Worm (Caenorhabditis elegans): ENCODE measurements around the gene C16C10.1.

The C16C10.1 gene

ce11 chrIII:4196301-4196987, 15.2 kb upstream of the C16C10.1 start:
- TF ChIP-seq nhr-28 (tag; optimal IDR thresholded peaks at IDR 0.05), result no peak
- no peak for TF ChIP-seq xbp-1 (tag; optimal IDR thresholded peaks at IDR 0.05)
- TF ChIP-seq egl-13 (tag; optimal IDR thresholded peaks at IDR 0.05), result peak; percentile 24
- TF ChIP-seq nhr-90 (tag; optimal IDR thresholded peaks at IDR 0.05; ENCODE audit: poor library complexity), result peak; percentile 19
- peak; percentile 69 for TF ChIP-seq isw-1 (GFP tag; IDR thresholded peaks at IDR 0.05)
- TF ChIP-seq C16A3.4 (tag; optimal IDR thresholded peaks at IDR 0.05), result peak; percentile 21
- TF ChIP-seq lsy-2 (tag; optimal IDR thresholded peaks at IDR 0.05), result peak; percentile 68 to 78
- peak in 1 of 2 experiments; percentile 58 for TF ChIP-seq ztf-11 (tag; optimal IDR thresholded peaks at IDR 0.05)
- no peak for TF ChIP-seq hlh-17 (GFP tag; optimal IDR thresholded peaks at IDR 0.05; ENCODE audit: borderline replicate concordance)
- TF ChIP-seq dpl-1 (GFP tag; optimal IDR thresholded peaks at IDR 0.05), result peak; percentile 47 to 71 (median 47)
- TF ChIP-seq ztf-4 (tag; optimal IDR thresholded peaks at IDR 0.05), result no peak
- TF ChIP-seq lin-39 (tag; optimal IDR thresholded peaks at IDR 0.05), result no peak
- TF ChIP-seq mdl-1 (tag; optimal IDR thresholded peaks at IDR 0.05), result peak; percentile 63 to 90
- no peak for TF ChIP-seq jun-1 (tag; optimal IDR thresholded peaks at IDR 0.05)
- TF ChIP-seq fkh-8 (tag; optimal IDR thresholded peaks at IDR 0.05), result peak; percentile 85
- TF ChIP-seq nhr-77 (tag; optimal IDR thresholded peaks at IDR 0.05), result peak; percentile 2
- peak; percentile 88 for TF ChIP-seq lir-3 (tag; optimal IDR thresholded peaks at IDR 0.05; ENCODE audit: poor library complexity)
- peak; percentile 84 for TF ChIP-seq nhr-71 (tag; optimal IDR thresholded peaks at IDR 0.05)
- TF ChIP-seq aly-2 (tag; optimal IDR thresholded peaks at IDR 0.05), result no peak
- peak; percentile 56 for TF ChIP-seq nhr-19 (GFP tag; conservative IDR thresholded peaks at IDR 0.05)
- TF ChIP-seq irx-1 (tag; optimal IDR thresholded peaks at IDR 0.05), result peak; percentile 71
- peak; percentile 65 for TF ChIP-seq tbx-2 (tag; optimal IDR thresholded peaks at IDR 0.05)
- peak; percentile 83 for TF ChIP-seq lin-14 (GFP tag; optimal IDR thresholded peaks at IDR 0.05)
- peak; percentile 66 for TF ChIP-seq nhr-47 (tag; optimal IDR thresholded peaks at IDR 0.05)
- peak; percentile 92 for TF ChIP-seq rnt-1 (tag; optimal IDR thresholded peaks at IDR 0.05)
- TF ChIP-seq nhr-11 (tag; optimal IDR thresholded peaks at IDR 0.05), result no peak
- TF ChIP-seq lin-15B (tag; optimal IDR thresholded peaks at IDR 0.05), result peak; percentile 59
- no peak for TF ChIP-seq hlh-4 (tag; optimal IDR thresholded peaks at IDR 0.05)
- no peak for TF ChIP-seq ama-1 (optimal IDR thresholded peaks at IDR 0.05)
- TF ChIP-seq dsc-1 (tag; optimal IDR thresholded peaks at IDR 0.05), result peak; percentile 40
- TF ChIP-seq elt-2 (tag; optimal IDR thresholded peaks at IDR 0.05), result no peak
- no peak for TF ChIP-seq blmp-1 (tag; optimal IDR thresholded peaks at IDR 0.05)
- TF ChIP-seq lin-13 (GFP tag; optimal IDR thresholded peaks at IDR 0.05), result no peak
- no peak for TF ChIP-seq pag-3 (tag; optimal IDR thresholded peaks at IDR 0.05; ENCODE audit: borderline replicate concordance, insufficient read depth)
- TF ChIP-seq zip-4 (GFP tag; optimal IDR thresholded peaks at IDR 0.05), result peak; percentile 15
- no peak for TF ChIP-seq unc-30 (tag; optimal IDR thresholded peaks at IDR 0.05)
- peak; percentile 15 for TF ChIP-seq sox-4 (tag; optimal IDR thresholded peaks at IDR 0.05)
- peak; percentile 75 for TF ChIP-seq skn-1 (tag; optimal IDR thresholded peaks at IDR 0.05)
- peak; percentile 76 for TF ChIP-seq nhr-85 (tag)
- peak; percentile 55 for TF ChIP-seq swsn-7 (tag; optimal IDR thresholded peaks at IDR 0.05)
- TF ChIP-seq F16B12.6 (tag; optimal IDR thresholded peaks at IDR 0.05), result peak; percentile 40
- TF ChIP-seq ceh-88 (GFP tag; IDR thresholded peaks at IDR 0.05), result peak; percentile 38; the same call in 1 of the 2 replicates
- no peak for TF ChIP-seq nhr-237 (tag; optimal IDR thresholded peaks at IDR 0.05)
- no peak for TF ChIP-seq grh-1 (GFP tag; IDR thresholded peaks at IDR 0.05)
- no peak for TF ChIP-seq ceh-63 (GFP tag; optimal IDR thresholded peaks at IDR 0.05)
- TF ChIP-seq pax-3 (tag; optimal IDR thresholded peaks at IDR 0.05), result peak; percentile 64
- TF ChIP-seq C04F5.9 (tag; optimal IDR thresholded peaks at IDR 0.05), result no peak
- peak; percentile 3 for TF ChIP-seq fos-1 (tag; optimal IDR thresholded peaks at IDR 0.05)
- TF ChIP-seq snu-23 (GFP tag; optimal IDR thresholded peaks at IDR 0.05), result peak; percentile 60
- peak; percentile 56 for TF ChIP-seq mep-1 (tag; optimal IDR thresholded peaks at IDR 0.05)
- peak in 1 of 2 experiments; percentile 69 for TF ChIP-seq lin-35 (GFP tag; optimal IDR thresholded peaks at IDR 0.05)
- TF ChIP-seq ceh-90 (tag; optimal IDR thresholded peaks at IDR 0.05), result peak; percentile 82

Measured in whole organism, L1 larva.